Worm (Caenorhabditis elegans) whole organism, L1 larva: Measurements from ENCODE around the gene srd-56.

Experiments
- ama-1 ChIP-seq: fragments of 150-350 bp; optimal IDR thresholded peaks from 2 replicates; lab custom pipeline; 2014
- elt-3 ChIP-seq, 6 experiments: fragments of 150-350 bp in 1 of 6; sonication (generic microtip); optimal IDR thresholded peaks; 2 replicates each; lab custom pipeline; 2017 to 2018; ENCODE audit warnings: missing biosample characterization in 6 of 6, missing genetic modification characterization in 6 of 6, inconsistent platforms in 1 of 6
- fos-1 ChIP-seq: fragments of 150-350 bp; optimal IDR thresholded peaks from 2 replicates; lab custom pipeline; 2014; ENCODE audit warnings: missing biosample characterization, missing genetic modification characterization
- lin-15B ChIP-seq: fragments of 150-350 bp; sonication (generic microtip); optimal IDR thresholded peaks from 3 replicates; lab custom pipeline; 2014; ENCODE audit warnings: missing biosample characterization, missing genetic modification characterization
- nhr-11 ChIP-seq: fragments of 150-350 bp; optimal IDR thresholded peaks from 2 replicates; lab custom pipeline; 2014; ENCODE audit warnings: missing biosample characterization, missing genetic modification characterization
- nhr-12 ChIP-seq: sonication (generic microtip); optimal IDR thresholded peaks from 2 replicates; lab custom pipeline; 2017; ENCODE audit warnings: missing biosample characterization, missing genetic modification characterization
- nhr-85 ChIP-seq: sonication (generic microtip); peaks from one replicate; lab custom pipeline; 2016; ENCODE audit warnings: missing genetic modification characterization, inconsistent platforms, missing compliant biosample characterization
- ztf-11 ChIP-seq, 2 experiments: sonication (generic microtip); optimal IDR thresholded peaks; 2 replicates each; lab custom pipeline; 2016 to 2017; ENCODE audit warnings: missing genetic modification characterization in 2 of 2, missing biosample characterization in 1 of 2, missing compliant biosample characterization in 1 of 2

- no peak for TF ChIP-seq nhr-85
- TF ChIP-seq ztf-11 (tag; optimal IDR thresholded peaks at IDR 0.05; lab: Kevin White, UChicago) = no peak
- TF ChIP-seq ama-1 (lab: Kevin White, UChicago) = no peak
- no peak for TF ChIP-seq lin-15B (tag; lab: Kevin White, UChicago)
- TF ChIP-seq fos-1 (tag; lab: Kevin White, UChicago) = no peak
- no peak for TF ChIP-seq nhr-11 (tag; lab: Kevin White, UChicago)
- TF ChIP-seq nhr-12 (tag; lab: Kevin White, UChicago) = no peak
- no peak for TF ChIP-seq elt-3 (tag; optimal IDR thresholded peaks at IDR 0.05; lab: Kevin White, UChicago)
These were observed 28.9 kb upstream of the srd-56 start for ce11 chrII:7231951-7232350.
